Fruit fly (Drosophila melanogaster) whole organism, embryonic: Measurements from ENCODE around the gene Ugt303B2.

Experiments
- C15 ChIP-seq: fragments of 200-800 bp; sonication (Bioruptor generic); IDR thresholded peaks from 3 replicates; pipeline ENCODE4 v1.3.6; 2022; ENCODE audit warnings: missing biosample characterization, missing genetic modification characterization
- CG10321 ChIP-seq: fragments of 200-800 bp; sonication (Bioruptor generic); IDR thresholded peaks from 2 replicates; pipeline ENCODE4 v1.3.6; 2022; ENCODE audit warnings: missing biosample characterization, missing genetic modification characterization
- CG11723 ChIP-seq: fragments of 200-800 bp; sonication (Bioruptor generic); optimal IDR thresholded peaks from 2 replicates; lab custom pipeline; 2017; ENCODE audit warnings: missing biosample characterization, mild to moderate bottlenecking, missing genetic modification characterization
- CG12155 ChIP-seq: fragments of 200-800 bp; sonication (Bioruptor generic); optimal IDR thresholded peaks from 3 replicates; lab custom pipeline; 2016; ENCODE audit warnings: missing biosample characterization, missing genetic modification characterization
- CG12391 ChIP-seq: fragments of 200-800 bp; sonication (Bioruptor generic); optimal IDR thresholded peaks from 3 replicates; lab custom pipeline; 2018; ENCODE audit warnings: missing biosample characterization, mild to moderate bottlenecking, missing genetic modification characterization, moderate library complexity
- CG14667 ChIP-seq: fragments of 200-800 bp; sonication (Bioruptor generic); IDR thresholded peaks from 2 replicates; pipeline ENCODE4 v1.3.6; 2022; ENCODE audit warnings: missing biosample characterization, missing genetic modification characterization
- CG16779 ChIP-seq: fragments of 200-800 bp; sonication (Bioruptor generic); IDR thresholded peaks from 2 replicates; pipeline ENCODE4 v1.3.6; 2022; ENCODE audit warnings: missing biosample characterization, missing genetic modification characterization
- CG16813 ChIP-seq: fragments of 200-800 bp; sonication (Bioruptor generic); IDR thresholded peaks from 3 replicates; pipeline ENCODE4 v1.3.6; 2022; ENCODE audit warnings: missing biosample characterization, missing genetic modification characterization; ENCODE audit not compliant: partially characterized antibody
- CG16815 ChIP-seq: fragments of 200-800 bp; sonication (Bioruptor generic); optimal IDR thresholded peaks from 3 replicates; lab custom pipeline; 2017; ENCODE audit warnings: missing biosample characterization, mild to moderate bottlenecking, missing genetic modification characterization
- CG1792 ChIP-seq: fragments of 200-800 bp; sonication (Bioruptor generic); optimal IDR thresholded peaks from 2 replicates; lab custom pipeline; 2016; ENCODE audit warnings: missing biosample characterization, missing genetic modification characterization
- CG18262 ChIP-seq: fragments of 200-800 bp; optimal IDR thresholded peaks from 3 replicates; lab custom pipeline; 2019; ENCODE audit warnings: missing biosample characterization, mild to moderate bottlenecking, missing genetic modification characterization, moderate library complexity
- CG34376 ChIP-seq: fragments of 200-800 bp; sonication (Bioruptor generic); optimal IDR thresholded peaks from 2 replicates; lab custom pipeline; 2018; ENCODE audit warnings: missing biosample characterization, mild to moderate bottlenecking, missing genetic modification characterization
- CG6654 ChIP-seq: fragments of 200-800 bp; sonication (Bioruptor generic); optimal IDR thresholded peaks from 2 replicates; lab custom pipeline; 2017; ENCODE audit warnings: missing biosample characterization, mild to moderate bottlenecking, missing genetic modification characterization
- CG7556 ChIP-seq: fragments of 200-800 bp; sonication (Bioruptor generic); optimal IDR thresholded peaks from 2 replicates; lab custom pipeline; 2017; ENCODE audit warnings: missing biosample characterization, mild to moderate bottlenecking, missing genetic modification characterization
- CG7745 ChIP-seq: fragments of 200-800 bp; sonication (Bioruptor generic); optimal IDR thresholded peaks from 2 replicates; lab custom pipeline; 2018; ENCODE audit warnings: missing biosample characterization, mild to moderate bottlenecking, missing genetic modification characterization, moderate library complexity
- CG8089 ChIP-seq: fragments of 200-800 bp; sonication (Bioruptor generic); optimal IDR thresholded peaks from 3 replicates; lab custom pipeline; 2016; ENCODE audit warnings: missing biosample characterization, missing genetic modification characterization
- CTCF ChIP-seq: fragments of 200-800 bp; sonication (Bioruptor generic); optimal IDR thresholded peaks from 2 replicates; lab custom pipeline; 2017; ENCODE audit warnings: missing biosample characterization, mild to moderate bottlenecking, missing genetic modification characterization, moderate library complexity
- Camta ChIP-seq: fragments of 200-800 bp; sonication (Bioruptor generic); optimal IDR thresholded peaks from 2 replicates; lab custom pipeline; 2016; ENCODE audit warnings: missing biosample characterization, missing genetic modification characterization
- Dbx ChIP-seq: fragments of 200-800 bp; sonication (Bioruptor generic); IDR thresholded peaks from 3 replicates; pipeline ENCODE4 v1.3.6; 2022; ENCODE audit warnings: missing biosample characterization, missing genetic modification characterization
- Dp ChIP-seq: fragments of 200-800 bp; sonication (Bioruptor generic); optimal IDR thresholded peaks from 2 replicates; lab custom pipeline; 2018; ENCODE audit warnings: missing biosample characterization, mild to moderate bottlenecking, missing genetic modification characterization, moderate library complexity
- Drgx ChIP-seq: fragments of 200-800 bp; sonication (Bioruptor generic); IDR thresholded peaks from 2 replicates; pipeline ENCODE4 v1.3.6; 2022; ENCODE audit warnings: missing biosample characterization, missing genetic modification characterization
- Ets65A ChIP-seq: fragments of 200-800 bp; sonication (Bioruptor generic); peaks from one replicate; lab custom pipeline; 2016; ENCODE audit warnings: missing biosample characterization, missing genetic modification characterization
- Fer2 ChIP-seq: fragments of 200-800 bp; sonication (Bioruptor generic); optimal IDR thresholded peaks from 2 replicates; lab custom pipeline; 2018; ENCODE audit warnings: missing biosample characterization, mild to moderate bottlenecking, missing genetic modification characterization, moderate library complexity
- HLH3B ChIP-seq: fragments of 200-800 bp; sonication (Bioruptor generic); IDR thresholded peaks from 2 replicates; pipeline ENCODE4 v1.3.6; 2022; ENCODE audit warnings: missing biosample characterization, missing genetic modification characterization
- HLH4C ChIP-seq: fragments of 200-800 bp; sonication (Bioruptor generic); IDR thresholded peaks from 3 replicates; pipeline ENCODE4 v1.3.6; 2022; ENCODE audit warnings: missing biosample characterization, missing genetic modification characterization; ENCODE audit not compliant: partially characterized antibody
- Hey ChIP-seq: fragments of 200-800 bp; sonication (Bioruptor generic); optimal IDR thresholded peaks from 3 replicates; lab custom pipeline; 2018; ENCODE audit warnings: missing biosample characterization, mild to moderate bottlenecking, missing genetic modification characterization
- HmgZ ChIP-seq: fragments of 200-800 bp; sonication (Bioruptor generic); optimal IDR thresholded peaks from 2 replicates; lab custom pipeline; 2018; ENCODE audit warnings: missing biosample characterization, mild to moderate bottlenecking, missing genetic modification characterization
- Hr51 ChIP-seq, 2 experiments: fragments of 200-800 bp; sonication (Bioruptor generic); optimal IDR thresholded peaks; 2 replicates in 1 of 2; 3 replicates in 1 of 2; lab custom pipeline; 2016 to 2018; ENCODE audit warnings: missing biosample characterization in 2 of 2, missing genetic modification characterization in 2 of 2, mild to moderate bottlenecking in 1 of 2, moderate library complexity in 1 of 2
- Pdp1 ChIP-seq, 2 experiments: fragments of 200-800 bp; sonication (Bioruptor generic); optimal IDR thresholded peaks; 3 replicates each; lab custom pipeline; 2016; ENCODE audit warnings: missing biosample characterization in 2 of 2, missing genetic modification characterization in 2 of 2, mild to moderate bottlenecking in 1 of 2, moderate library complexity in 1 of 2
- Ptx1 ChIP-seq: fragments of 200-800 bp; sonication (Bioruptor generic); IDR thresholded peaks from 2 replicates; pipeline ENCODE4 v1.3.6; 2022; ENCODE audit warnings: missing biosample characterization, missing genetic modification characterization
- az2 ChIP-seq: fragments of 200-800 bp; sonication (Bioruptor generic); optimal IDR thresholded peaks from 3 replicates; lab custom pipeline; 2016; ENCODE audit warnings: missing biosample characterization, missing genetic modification characterization
- bowl ChIP-seq: fragments of 200-800 bp; sonication (Bioruptor generic); IDR thresholded peaks from 2 replicates; pipeline ENCODE4 v1.3.6; 2022; ENCODE audit warnings: missing biosample characterization, missing genetic modification characterization
- btn ChIP-seq: fragments of 200-800 bp; sonication (Bioruptor generic); optimal IDR thresholded peaks from 2 replicates; lab custom pipeline; 2016; ENCODE audit warnings: missing biosample characterization, missing genetic modification characterization
- corto ChIP-seq: fragments of 200-800 bp; sonication (Bioruptor generic); optimal IDR thresholded peaks from 2 replicates; lab custom pipeline; 2016; ENCODE audit warnings: missing biosample characterization, mild to moderate bottlenecking, missing genetic modification characterization, moderate library complexity
- crol ChIP-seq: fragments of 200-800 bp; sonication (Bioruptor generic); IDR thresholded peaks from 2 replicates; pipeline ENCODE4 v1.3.6; 2022; ENCODE audit warnings: missing biosample characterization, missing genetic modification characterization
- cwo ChIP-seq: fragments of 200-800 bp; sonication (Bioruptor generic); optimal IDR thresholded peaks from 3 replicates; lab custom pipeline; 2017; ENCODE audit warnings: missing biosample characterization, missing genetic modification characterization, mild to moderate bottlenecking, moderate library complexity, missing genetic modification reagents
- esg ChIP-seq: fragments of 200-800 bp; sonication (Bioruptor generic); conservative IDR thresholded peaks from 2 replicates; pipeline ENCODE4 v1.3.6; 2022; ENCODE audit warnings: missing biosample characterization, missing genetic modification characterization
- gsb-n ChIP-seq: fragments of 200-800 bp; sonication (Bioruptor generic); optimal IDR thresholded peaks from 3 replicates; lab custom pipeline; 2018; ENCODE audit warnings: missing biosample characterization, mild to moderate bottlenecking, missing genetic modification characterization
- ind ChIP-seq: fragments of 200-800 bp; sonication (Bioruptor generic); optimal IDR thresholded peaks from 3 replicates; lab custom pipeline; 2016; ENCODE audit warnings: missing biosample characterization, missing genetic modification characterization
- luna ChIP-seq: fragments of 200-800 bp; sonication (Bioruptor generic); optimal IDR thresholded peaks from 2 replicates; lab custom pipeline; 2016; ENCODE audit warnings: missing biosample characterization, missing genetic modification characterization
- nom ChIP-seq: fragments of 200-800 bp; sonication (Bioruptor generic); optimal IDR thresholded peaks from 2 replicates; lab custom pipeline; 2017; ENCODE audit warnings: missing biosample characterization, missing genetic modification characterization, mild to moderate bottlenecking, moderate library complexity, missing genetic modification reagents
- sens-2 ChIP-seq: fragments of 200-800 bp; sonication (Bioruptor generic); IDR thresholded peaks from 2 replicates; pipeline ENCODE4 v1.3.6; 2022; ENCODE audit warnings: missing biosample characterization, missing genetic modification characterization
- sr ChIP-seq: fragments of 200-800 bp; sonication (Bioruptor generic); IDR thresholded peaks from 3 replicates; pipeline ENCODE4 v1.3.6; 2022; ENCODE audit warnings: missing biosample characterization, missing genetic modification characterization
- stc ChIP-seq: fragments of 200-800 bp; sonication (Bioruptor generic); IDR thresholded peaks from 2 replicates; pipeline ENCODE4 v1.3.6; 2022; ENCODE audit warnings: missing biosample characterization, missing genetic modification characterization
- tap ChIP-seq: fragments of 200-800 bp; optimal IDR thresholded peaks from 3 replicates; lab custom pipeline; 2019; ENCODE audit warnings: missing biosample characterization, mild to moderate bottlenecking, missing genetic modification characterization, moderate library complexity
- trem ChIP-seq: fragments of 200-800 bp; optimal IDR thresholded peaks from 3 replicates; lab custom pipeline; 2019; ENCODE audit warnings: missing biosample characterization, mild to moderate bottlenecking, missing genetic modification characterization, moderate library complexity

The Ugt303B2 gene

dm6 chr3R:23519395-23520101 is 19.2 kb downstream of the Ugt303B2 start, which contains the start of gene Irk2:
Gene Irk2, minus strand, starts transcription at chr3R:23519445.
- TF ChIP-seq Ets65A (peak; percentile 68), CG11723 (GFP tag; lab: Kevin White, UChicago) (no peak)

- TF ChIP-seq Pdp1 (GFP tag; optimal IDR thresholded peaks at IDR 0.05; lab: Kevin White, UChicago) (no peak), Hr51 (GFP tag; optimal IDR thresholded peaks at IDR 0.05; lab: Kevin White, UChicago) (no peak), CG1792 (GFP tag; lab: Kevin White, UChicago) (no peak), CG14667 (no peak), gsb-n (tag; lab: Kevin White, UChicago) (no peak), CG8089 (GFP tag; lab: Kevin White, UChicago) (no peak), CG10321 (no peak), CG18262 (tag; lab: Kevin White, UChicago) (no peak), CG16779 (GFP tag; lab: Robert Waterston, UW) (no peak), sens-2 (no peak), Drgx (GFP tag; lab: Robert Waterston, UW) (no peak), HLH4C (GFP tag; lab: Robert Waterston, UW) (no peak), cwo (GFP tag; lab: Kevin White, UChicago) (no peak), CG7745 (no peak), esg (GFP tag; lab: Robert Waterston, UW) (no peak), Hey (tag; lab: Kevin White, UChicago) (no peak), CG12155 (GFP tag; lab: Kevin White, UChicago) (no peak), luna (no peak), trem (tag; lab: Kevin White, UChicago) (no peak), Ptx1 (GFP tag; lab: Robert Waterston, UW) (no peak)
These were observed 27.4 kb downstream of the Ugt303B2 start for dm6 chr3R:23511356-23511755.

- no peak for TF ChIP-seq CG16815 (GFP tag; lab: Kevin White, UChicago)
- peak; percentile 70 for TF ChIP-seq CTCF (GFP tag; lab: Kevin White, UChicago)
These were observed 29.2 kb downstream of the Ugt303B2 start for dm6 chr3R:23509408-23509940.

dm6 chr3R:23508304-23508703 is 30.4 kb downstream of the Ugt303B2 start:
- TF ChIP-seq sr (GFP tag; lab: Robert Waterston, UW) (no peak), Fer2 (tag; lab: Kevin White, UChicago) (no peak), CG6654 (GFP tag; lab: Kevin White, UChicago) (no peak), ind (GFP tag; lab: Kevin White, UChicago) (no peak), Dbx (GFP tag; lab: Robert Waterston, UW) (no peak), HmgZ (tag; lab: Kevin White, UChicago) (no peak), stc (GFP tag; lab: Robert Waterston, UW) (no peak), tap (tag; lab: Kevin White, UChicago) (no peak), CG34376 (GFP tag; lab: Kevin White, UChicago) (no peak), bowl (GFP tag; lab: Robert Waterston, UW) (no peak), Camta (GFP tag; lab: Kevin White, UChicago) (no peak), Drgx (GFP tag; lab: Robert Waterston, UW) (0 out of 2 replicates have a peak, but pooled peaks have one; percentile 10), C15 (GFP tag; lab: Robert Waterston, UW) (no peak), btn (GFP tag; lab: Kevin White, UChicago) (no peak), corto (GFP tag; lab: Kevin White, UChicago) (peak; percentile 65), az2 (GFP tag; lab: Kevin White, UChicago) (no peak), crol (GFP tag; lab: Robert Waterston, UW) (no peak), Dp (no peak), CG12391 (tag; lab: Kevin White, UChicago) (no peak), CG7556 (GFP tag; lab: Kevin White, UChicago) (no peak), nom (peak; percentile 36), HLH3B (GFP tag; lab: Robert Waterston, UW) (0 out of 2 replicates have a peak, but pooled peaks have one; percentile 5), CG16813 (GFP tag; lab: Robert Waterston, UW) (no peak)
